Worm (Caenorhabditis elegans) whole organism, young adult: ENCODE data around the gene R02F2.6.

Experiments used
- F37B4.10 ChIP-seq: fragments of 200-800 bp; sonication (Bioruptor generic); IDR thresholded peaks from 2 replicates; pipeline ENCODE4 v1.3.6; 2022; ENCODE audit warnings: missing genetic modification characterization, missing compliant biosample characterization
- F39B2.1 ChIP-seq: fragments of 200-800 bp; sonication (Bioruptor generic); IDR thresholded peaks from 2 replicates; pipeline ENCODE4 v1.3.6; 2022; ENCODE audit warnings: missing genetic modification reagents, missing genetic modification characterization, missing compliant biosample characterization
- F55B11.4 ChIP-seq: sonication (generic microtip); optimal IDR thresholded peaks from 2 replicates; lab custom pipeline; 2016; ENCODE audit warnings: missing compliant biosample characterization, missing genetic modification characterization, borderline replicate concordance; ENCODE audit not compliant: insufficient read depth
- F57A8.1 ChIP-seq: fragments of 200-800 bp; sonication (Bioruptor generic); optimal IDR thresholded peaks from 2 replicates; lab custom pipeline; 2018; ENCODE audit warnings: mild to moderate bottlenecking, missing genetic modification characterization, moderate library complexity, missing compliant biosample characterization
- K12H6.12 ChIP-seq: fragments of 200-800 bp; sonication (Bioruptor generic); optimal IDR thresholded peaks from 2 replicates; lab custom pipeline; 2018; ENCODE audit warnings: mild to moderate bottlenecking, missing genetic modification characterization, missing compliant biosample characterization
- ZK185.1 ChIP-seq: sonication (generic microtip); optimal IDR thresholded peaks from 2 replicates; lab custom pipeline; 2016; ENCODE audit warnings: mild to moderate bottlenecking, missing genetic modification characterization, missing compliant biosample characterization; ENCODE audit not compliant: poor library complexity, severe bottlenecking
- ama-1 ChIP-seq, 3 experiments: fragments of 150-350 bp in 1 of 3; sonication (generic microtip) in 2 of 3; optimal IDR thresholded peaks; 2 replicates each; lab custom pipeline; 2014 to 2018; ENCODE audit warnings: missing biosample characterization in 2 of 3, missing genetic modification characterization in 2 of 3, missing genetic modification reagents in 2 of 3
- atf-7 ChIP-seq: sonication (generic microtip); optimal IDR thresholded peaks from 2 replicates; lab custom pipeline; 2017; ENCODE audit warnings: mild to moderate bottlenecking, missing genetic modification characterization, missing compliant biosample characterization
- athp-1 ChIP-seq: sonication (generic microtip); optimal IDR thresholded peaks from 2 replicates; lab custom pipeline; 2017; ENCODE audit warnings: mild to moderate bottlenecking, missing genetic modification characterization, missing compliant biosample characterization
- attf-5 ChIP-seq: fragments of 200-800 bp; sonication (Bioruptor generic); optimal IDR thresholded peaks from 2 replicates; lab custom pipeline; 2018; ENCODE audit warnings: mild to moderate bottlenecking, missing genetic modification characterization, missing compliant biosample characterization
- cebp-2 ChIP-seq: fragments of 200-800 bp; sonication (Bioruptor generic); IDR thresholded peaks from 2 replicates; pipeline ENCODE4 v1.3.6; 2022; ENCODE audit warnings: missing genetic modification characterization, missing compliant biosample characterization
- ceh-100 ChIP-seq: fragments of 200-800 bp; sonication (Bioruptor generic); IDR thresholded peaks from 2 replicates; pipeline ENCODE4 v1.3.6; 2022; ENCODE audit warnings: missing genetic modification reagents, missing genetic modification characterization, missing compliant biosample characterization
- ceh-79 ChIP-seq: sonication (generic microtip); optimal IDR thresholded peaks from 2 replicates; lab custom pipeline; 2017; ENCODE audit warnings: mild to moderate bottlenecking, missing genetic modification characterization, missing compliant biosample characterization
- die-1 ChIP-seq: sonication (generic microtip); optimal IDR thresholded peaks from 2 replicates; lab custom pipeline; 2016; ENCODE audit warnings: missing genotype, mild to moderate bottlenecking, missing genetic modification characterization, missing compliant biosample characterization
- dpff-1 ChIP-seq: sonication (generic microtip); optimal IDR thresholded peaks from 2 replicates; lab custom pipeline; 2017; ENCODE audit warnings: mild to moderate bottlenecking, missing genetic modification characterization, missing compliant biosample characterization
- gei-17 ChIP-seq: fragments of 200-800 bp; sonication (Bioruptor generic); optimal IDR thresholded peaks from 2 replicates; lab custom pipeline; 2018; ENCODE audit warnings: mild to moderate bottlenecking, missing genetic modification characterization, missing compliant biosample characterization
- hmg-1.2 ChIP-seq: fragments of 200-800 bp; sonication (Bioruptor generic); IDR thresholded peaks from 2 replicates; pipeline ENCODE4 v1.3.6; 2022; ENCODE audit warnings: missing genetic modification reagents, missing genetic modification characterization, missing compliant biosample characterization
- hmg-20 ChIP-seq: fragments of 200-800 bp; sonication (Bioruptor generic); IDR thresholded peaks from 2 replicates; pipeline ENCODE4 v1.3.6; 2022; ENCODE audit warnings: missing genetic modification reagents, missing genetic modification characterization, missing compliant biosample characterization
- hrde-1 ChIP-seq: sonication (generic microtip); optimal IDR thresholded peaks from 2 replicates; lab custom pipeline; 2016; ENCODE audit warnings: missing genetic modification characterization, mild to moderate bottlenecking, missing compliant biosample characterization, moderate library complexity, missing genotype, missing genetic modification reagents, borderline replicate concordance
- hsf-1 ChIP-seq: fragments of 200-800 bp; sonication (Bioruptor generic); IDR thresholded peaks from 2 replicates; pipeline ENCODE4 v1.3.6; 2022; ENCODE audit warnings: missing genetic modification reagents, missing genetic modification characterization, missing compliant biosample characterization
- lin-54 ChIP-seq: fragments of 200-800 bp; sonication (Bioruptor generic); optimal IDR thresholded peaks from 2 replicates; lab custom pipeline; 2018; ENCODE audit warnings: mild to moderate bottlenecking, missing genetic modification characterization, missing compliant biosample characterization
- lir-1 ChIP-seq: fragments of 200-800 bp; sonication (Bioruptor generic); conservative IDR thresholded peaks from 2 replicates; pipeline ENCODE4 v1.3.6; 2022; ENCODE audit warnings: missing genetic modification reagents, missing genetic modification characterization, missing compliant biosample characterization
- lsy-27 ChIP-seq: sonication (generic microtip); optimal IDR thresholded peaks from 2 replicates; lab custom pipeline; 2017; ENCODE audit warnings: missing genetic modification characterization, mild to moderate bottlenecking, missing compliant biosample characterization, antibody characterized with exemption, missing genotype, borderline replicate concordance; ENCODE audit not compliant: insufficient read depth
- madf-10 ChIP-seq: sonication (generic microtip); optimal IDR thresholded peaks from 2 replicates; lab custom pipeline; 2016; ENCODE audit warnings: mild to moderate bottlenecking, missing genetic modification characterization, missing compliant biosample characterization
- madf-3 ChIP-seq: fragments of 200-800 bp; sonication (Bioruptor generic); IDR thresholded peaks from 2 replicates; pipeline ENCODE4 v1.3.6; 2022; ENCODE audit warnings: missing genetic modification reagents, missing genetic modification characterization, missing compliant biosample characterization
- madf-6 ChIP-seq: fragments of 200-800 bp; sonication (Bioruptor generic); IDR thresholded peaks from 2 replicates; pipeline ENCODE4 v1.3.6; 2022; ENCODE audit warnings: missing genetic modification reagents, missing genetic modification characterization, missing compliant biosample characterization
- madf-8 ChIP-seq: fragments of 200-800 bp; sonication (Bioruptor generic); conservative IDR thresholded peaks from 2 replicates; pipeline ENCODE4 v1.3.6; 2022; ENCODE audit warnings: missing genetic modification reagents, missing genetic modification characterization, missing compliant biosample characterization
- mcd-1 ChIP-seq: fragments of 200-800 bp; sonication (Bioruptor generic); IDR thresholded peaks from 2 replicates; pipeline ENCODE4 v1.3.6; 2022; ENCODE audit warnings: missing genetic modification reagents, missing genetic modification characterization, missing compliant biosample characterization
- mel-28 ChIP-seq: sonication (generic microtip); optimal IDR thresholded peaks from 2 replicates; lab custom pipeline; 2016; ENCODE audit warnings: borderline replicate concordance, mild to moderate bottlenecking, missing genetic modification characterization, missing compliant biosample characterization
- nfya-1 ChIP-seq: sonication (generic microtip); optimal IDR thresholded peaks from 2 replicates; lab custom pipeline; 2017; ENCODE audit warnings: antibody characterized with exemption, missing compliant biosample characterization, missing genetic modification characterization, borderline replicate concordance; ENCODE audit not compliant: insufficient read depth
- nfyb-1 ChIP-seq: fragments of 200-800 bp; sonication (Bioruptor generic); IDR thresholded peaks from 2 replicates; pipeline ENCODE4 v1.3.6; 2022; ENCODE audit warnings: missing genetic modification reagents, missing genetic modification characterization, missing compliant biosample characterization
- pbrm-1 ChIP-seq: fragments of 200-800 bp; sonication (Bioruptor generic); IDR thresholded peaks from 2 replicates; pipeline ENCODE4 v1.3.6; 2022; ENCODE audit warnings: missing genetic modification reagents, missing genetic modification characterization, missing compliant biosample characterization
- rcor-1 ChIP-seq: fragments of 200-800 bp; sonication (Bioruptor generic); IDR thresholded peaks from 2 replicates; pipeline ENCODE4 v1.3.6; 2022; ENCODE audit warnings: missing genetic modification reagents, missing genetic modification characterization, missing compliant biosample characterization
- rec-8 ChIP-seq, 2 experiments: sonication (generic microtip); optimal IDR thresholded peaks; 2 replicates each; lab custom pipeline; 2016; ENCODE audit warnings: mild to moderate bottlenecking in 2 of 2, missing genetic modification characterization in 2 of 2, missing genetic modification reagents in 2 of 2, missing genotype in 2 of 2, missing biosample characterization in 1 of 2, missing compliant biosample characterization in 1 of 2, moderate library complexity in 1 of 2
- snpc-3.4 ChIP-seq: sonication (generic microtip); optimal IDR thresholded peaks from 2 replicates; lab custom pipeline; 2017; ENCODE audit warnings: missing genetic modification characterization, mild to moderate bottlenecking, missing compliant biosample characterization, antibody characterized with exemption, moderate library complexity, missing genotype, missing genetic modification reagents
- tlf-1 ChIP-seq: fragments of 200-800 bp; sonication (Bioruptor generic); optimal IDR thresholded peaks from 2 replicates; lab custom pipeline; 2018; ENCODE audit warnings: mild to moderate bottlenecking, missing genetic modification characterization, missing compliant biosample characterization
- unc-62 ChIP-seq: fragments of 150-350 bp; optimal IDR thresholded peaks from 2 replicates; lab custom pipeline; 2014; ENCODE audit warnings: missing biosample characterization, missing genetic modification reagents, missing genetic modification characterization
- xnd-1 ChIP-seq: sonication (generic microtip); optimal IDR thresholded peaks from 2 replicates; lab custom pipeline; 2016; ENCODE audit warnings: missing genotype, missing genetic modification reagents, missing genetic modification characterization, missing compliant biosample characterization
- zfh-2 ChIP-seq: fragments of 200-800 bp; sonication (Bioruptor generic); conservative IDR thresholded peaks from 2 replicates; pipeline ENCODE4 v1.3.6; 2022; ENCODE audit warnings: missing genetic modification reagents, missing genetic modification characterization, missing compliant biosample characterization
- ztf-22 ChIP-seq: fragments of 200-800 bp; sonication (Bioruptor generic); optimal IDR thresholded peaks from 2 replicates; lab custom pipeline; 2018; ENCODE audit warnings: mild to moderate bottlenecking, missing genetic modification characterization, moderate library complexity, missing compliant biosample characterization
- ztf-28 ChIP-seq: fragments of 200-800 bp; sonication (Bioruptor generic); IDR thresholded peaks from 2 replicates; pipeline ENCODE4 v1.3.6; 2022; ENCODE audit warnings: missing genetic modification reagents, missing genetic modification characterization, missing compliant biosample characterization
- ztf-3 ChIP-seq: fragments of 200-800 bp; sonication (Bioruptor generic); optimal IDR thresholded peaks from 2 replicates; lab custom pipeline; 2018; ENCODE audit warnings: mild to moderate bottlenecking, missing genetic modification characterization, missing compliant biosample characterization

R02F2.6 gene

DNA sequence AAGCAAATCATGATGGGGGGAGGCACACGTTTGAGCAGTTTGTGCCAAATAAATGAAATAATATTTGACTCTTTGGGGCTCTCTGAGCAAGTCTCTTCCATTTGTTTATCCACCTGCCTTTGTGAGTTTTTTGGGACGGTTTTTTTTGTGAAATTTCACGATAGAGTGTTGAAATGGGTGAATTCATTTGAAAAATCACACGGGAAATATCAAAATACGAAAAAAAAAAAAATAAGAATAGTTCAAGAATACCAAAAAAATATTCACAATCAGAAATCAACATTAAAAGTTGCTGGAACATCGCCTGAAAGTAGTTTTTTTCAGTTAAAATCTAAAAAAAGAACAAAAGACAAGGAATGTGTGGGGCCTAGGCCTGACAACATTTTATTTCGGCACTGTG is 33.8 kb upstream of the R02F2.6 start, which contains the start of gene pqn-25:
Gene pqn-25 (minus strand): TSS at position 101 of the 400 bp plus-strand sequence.
- no peak for TF ChIP-seq mcd-1 (GFP tag; lab: Robert Waterston, UW)
- no peak for TF ChIP-seq hsf-1 (GFP tag; lab: Robert Waterston, UW)
- no peak for TF ChIP-seq mel-28 (tag; lab: Kevin White, UChicago)
- no peak for TF ChIP-seq F55B11.4
- TF ChIP-seq lsy-27 (tag; lab: Kevin White, UChicago), result no peak
- TF ChIP-seq madf-8 (GFP tag; lab: Robert Waterston, UW), result no peak
- no peak for TF ChIP-seq ceh-79 (tag; lab: Kevin White, UChicago)
- TF ChIP-seq rcor-1 (GFP tag; lab: Robert Waterston, UW), result no peak
- TF ChIP-seq die-1, result no peak
- no peak for TF ChIP-seq F39B2.1
- TF ChIP-seq attf-5 (GFP tag; lab: Kevin White, UChicago), result no peak
- TF ChIP-seq unc-62 (GFP tag; lab: Kevin White, UChicago), result no peak
- no peak for TF ChIP-seq K12H6.12 (tag; lab: Kevin White, UChicago)
- TF ChIP-seq lin-54 (GFP tag; lab: Kevin White, UChicago), result no peak
- TF ChIP-seq xnd-1 (tag; lab: Kevin White, UChicago), result no peak
- TF ChIP-seq zfh-2 (GFP tag; lab: Robert Waterston, UW), result no peak
- TF ChIP-seq hrde-1 (tag; lab: Kevin White, UChicago), result no peak

ce11 chrIII:5508669-5509068 is 29.9 kb upstream of the R02F2.6 start, which contains the start of gene D1044.7:
TSS of gene D1044.7 (minus strand) at chrIII:5508769.
- peak; percentile 34; the same call in 1 of the 2 replicates for TF ChIP-seq madf-3 (GFP tag; lab: Robert Waterston, UW)
- TF ChIP-seq gei-17 (GFP tag; lab: Kevin White, UChicago), result no peak

DNA sequence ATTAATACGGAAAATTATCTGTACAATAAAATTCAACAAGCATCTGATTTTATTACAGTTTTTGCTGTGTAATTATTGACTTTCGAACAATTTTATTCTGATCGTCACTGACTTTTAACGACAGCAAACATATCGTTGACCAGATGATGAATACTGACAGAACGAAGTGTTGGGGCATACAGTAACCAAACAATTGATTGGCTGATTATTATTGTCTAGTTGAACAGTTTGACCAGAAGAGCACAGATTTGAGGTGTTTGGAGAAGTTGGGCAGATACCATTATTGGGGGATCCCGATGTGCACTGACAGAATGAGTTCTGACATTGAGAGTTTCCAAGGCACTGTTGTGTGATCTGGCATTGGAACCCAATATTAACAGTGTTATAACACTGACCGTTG is 28.2 kb upstream of the R02F2.6 start:
- no peak for TF ChIP-seq ztf-22 (GFP tag; lab: Kevin White, UChicago)
- TF ChIP-seq zfh-2 (GFP tag; lab: Robert Waterston, UW), result no peak
- no peak for TF ChIP-seq madf-6 (GFP tag; lab: Robert Waterston, UW)
- no peak for TF ChIP-seq hmg-1.2 (GFP tag; lab: Robert Waterston, UW)
- no peak for TF ChIP-seq hmg-20
- 0 out of 2 replicates have a peak, but pooled peaks have one; percentile 76 for TF ChIP-seq F37B4.10 (GFP tag; lab: Robert Waterston, UW)

DNA sequence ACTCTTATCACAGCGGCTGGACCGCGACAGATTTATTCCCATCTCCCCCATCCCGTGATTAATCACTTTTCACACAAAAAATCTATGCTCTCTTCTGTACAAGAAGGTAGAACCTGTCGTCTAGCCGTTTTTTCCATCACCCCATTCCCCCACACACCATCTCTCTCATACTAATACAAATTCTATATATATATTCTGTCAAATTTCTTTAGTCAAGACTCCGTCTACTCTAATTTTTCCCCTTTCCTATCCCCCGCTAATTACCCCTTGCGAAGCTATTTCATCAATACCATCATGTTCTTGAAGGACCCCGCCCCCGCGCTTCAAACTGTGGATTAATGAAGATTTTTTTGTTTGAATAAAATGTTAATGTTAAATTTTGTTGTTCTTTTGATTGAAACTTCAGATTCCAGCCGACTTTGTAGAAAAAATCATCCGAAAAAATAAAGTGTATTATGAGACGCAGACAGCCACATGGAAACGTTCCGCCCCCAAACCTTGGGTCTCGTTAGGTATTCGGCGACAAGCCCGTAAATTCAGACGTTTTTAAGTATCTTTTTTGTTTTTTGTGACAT is 27.4 kb upstream of the R02F2.6 start:
- no peak for TF ChIP-seq rcor-1 (GFP tag; lab: Robert Waterston, UW)
- peak; percentile 77; the same call in 1 of the 2 replicates for TF ChIP-seq cebp-2 (GFP tag; lab: Robert Waterston, UW)
- peak; percentile 50 for TF ChIP-seq madf-10 (tag; lab: Kevin White, UChicago)
- no peak for TF ChIP-seq ztf-28 (GFP tag; lab: Robert Waterston, UW)
- no peak for TF ChIP-seq nfya-1
- peak; percentile 89 for TF ChIP-seq ama-1 (optimal IDR thresholded peaks at IDR 0.05; lab: Kevin White, UChicago)
- no peak for TF ChIP-seq ama-1 (GFP tag; optimal IDR thresholded peaks at IDR 0.05; lab: Kevin White, UChicago)
- TF ChIP-seq ZK185.1, result peak; percentile 35
- TF ChIP-seq ceh-100 (GFP tag; lab: Robert Waterston, UW), result no peak
- peak; percentile 73; the same call in 1 of the 2 replicates for TF ChIP-seq nfyb-1
- peak; percentile 67 for TF ChIP-seq atf-7 (tag; lab: Kevin White, UChicago)
- peak; percentile 7 for TF ChIP-seq snpc-3.4 (tag; lab: Kevin White, UChicago)
- TF ChIP-seq dpff-1 (tag; lab: Kevin White, UChicago), result peak; percentile 46
- TF ChIP-seq athp-1 (tag; lab: Kevin White, UChicago), result peak; percentile 3
- peak; percentile 1 for TF ChIP-seq tlf-1 (GFP tag; lab: Kevin White, UChicago)
- TF ChIP-seq ztf-3 (GFP tag; lab: Kevin White, UChicago), result peak; percentile 48
- 0 out of 2 replicates have a peak, but pooled peaks have one; percentile 12 for TF ChIP-seq lir-1 (GFP tag; lab: Robert Waterston, UW)
- no peak for TF ChIP-seq rec-8 (tag; optimal IDR thresholded peaks at IDR 0.05; lab: Kevin White, UChicago)
- no peak for TF ChIP-seq F57A8.1 (GFP tag; lab: Kevin White, UChicago)
- TF ChIP-seq pbrm-1, result peak; percentile 57; the same call in 1 of the 2 replicates
